Fruit fly (Drosophila melanogaster): Measurements from ENCODE around the gene CG42854.

CG42854 gene

dm6 chrX:17289225-17289624, 42.4 kb upstream of the CG42854 start:
- TF ChIP-seq GATAd (GFP tag; optimal IDR thresholded peaks at IDR 0.05): no peak
- no peak for TF ChIP-seq sage (GFP tag; optimal IDR thresholded peaks at IDR 0.05)
- no peak for TF ChIP-seq Rel (GFP tag; optimal IDR thresholded peaks at IDR 0.05)
- peak; percentile 62 for TF ChIP-seq Rel (tag; optimal IDR thresholded peaks at IDR 0.05)
- TF ChIP-seq h (GFP tag; optimal IDR thresholded peaks at IDR 0.05): peak; percentile 30

DNA sequence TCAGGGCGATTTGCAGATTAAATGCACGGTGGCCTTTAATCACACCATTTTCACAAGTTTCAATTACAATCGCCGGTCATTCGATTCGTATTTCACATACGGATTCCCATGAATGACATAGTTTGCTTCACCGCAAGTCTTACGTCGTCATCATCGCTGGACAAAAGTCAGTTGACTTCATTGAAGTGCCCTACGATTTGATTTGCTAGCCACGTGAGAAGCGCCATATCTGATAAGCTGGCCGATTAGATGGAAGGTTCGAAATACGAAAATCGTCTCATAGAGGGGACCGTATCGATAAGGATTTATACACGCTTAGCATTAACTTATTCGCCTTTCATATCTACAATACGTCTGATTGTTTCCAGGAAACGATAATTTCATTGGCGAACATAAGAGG, 38.3 kb upstream of the CG42854 start:
- TF ChIP-seq Sp1 (GFP tag; optimal IDR thresholded peaks at IDR 0.05) (no peak), HLH106 (tag; optimal IDR thresholded peaks at IDR 0.05) (no peak), dmrt93B (GFP tag; optimal IDR thresholded peaks at IDR 0.05) (no peak), sage (GFP tag; optimal IDR thresholded peaks at IDR 0.05) (no peak), OdsH (GFP tag; optimal IDR thresholded peaks at IDR 0.05) (no peak), h (GFP tag; optimal IDR thresholded peaks at IDR 0.05) (no peak), CG9705 (GFP tag; optimal IDR thresholded peaks at IDR 0.05) (no peak), Myc (optimal IDR thresholded peaks at IDR 0.05) (no peak), GATAd (GFP tag; optimal IDR thresholded peaks at IDR 0.05) (no peak), Hnf4 (GFP tag; optimal IDR thresholded peaks at IDR 0.05) (no peak), sv (GFP tag; optimal IDR thresholded peaks at IDR 0.05) (no peak), Jra (GFP tag; optimal IDR thresholded peaks at IDR 0.05) (no peak)

- TF ChIP-seq usp (GFP tag; optimal IDR thresholded peaks at IDR 0.05) (no peak), dmrt93B (GFP tag; optimal IDR thresholded peaks at IDR 0.05) (no peak), CG9705 (GFP tag; optimal IDR thresholded peaks at IDR 0.05) (no peak), Hnf4 (GFP tag; optimal IDR thresholded peaks at IDR 0.05) (no peak), woc (GFP tag; optimal IDR thresholded peaks at IDR 0.05) (no peak), HLH106 (tag; optimal IDR thresholded peaks at IDR 0.05) (no peak), h (GFP tag; optimal IDR thresholded peaks at IDR 0.05) (no peak), Hr78 (GFP tag; optimal IDR thresholded peaks at IDR 0.05) (no peak), Hr83 (GFP tag; optimal IDR thresholded peaks at IDR 0.05; ENCODE audit: poor library complexity, severe bottlenecking) (no peak), dl (GFP tag; optimal IDR thresholded peaks at IDR 0.05; ENCODE audit: insufficient read depth in 1 of 2, partially characterized antibody in 2 of 2) (no peak), Dif (GFP tag; optimal IDR thresholded peaks at IDR 0.05; ENCODE audit: partially characterized antibody) (no peak), br (GFP tag; optimal IDR thresholded peaks at IDR 0.05) (no peak), Jra (GFP tag; optimal IDR thresholded peaks at IDR 0.05) (no peak), psq (GFP tag; optimal IDR thresholded peaks at IDR 0.05) (no peak)
Measured at dm6 chrX:17284400-17284799, 37.6 kb upstream of the CG42854 start, which contains the start of gene CG8661. TSS of gene CG8661 (minus strand) at chrX:17284500.

DNA sequence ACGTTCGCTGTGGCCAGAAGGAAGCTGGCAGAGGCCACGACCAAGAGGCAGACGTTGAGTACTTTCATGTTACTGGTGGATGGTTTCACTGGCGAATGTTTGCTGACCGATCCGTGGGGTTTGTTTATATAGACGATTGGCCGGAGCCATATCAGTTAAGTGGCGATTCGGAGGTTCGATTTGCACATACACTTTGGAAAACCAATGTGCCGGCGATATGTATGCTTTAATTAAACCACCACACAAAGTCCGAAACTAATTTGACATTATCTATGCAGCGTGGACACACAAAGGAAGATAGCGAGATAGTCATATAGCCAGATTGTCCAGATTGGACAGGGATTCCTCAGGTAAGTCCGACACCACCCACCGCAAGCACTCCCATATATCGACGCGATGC, 35.8 kb upstream of the CG42854 start, which contains the start of gene CG8664:
Gene CG8664 (minus strand): TSS at position 101 of the 400 bp plus-strand sequence.
- TF ChIP-seq N (GFP tag; optimal IDR thresholded peaks at IDR 0.05): no peak
- no peak for TF ChIP-seq dmrt93B (GFP tag; optimal IDR thresholded peaks at IDR 0.05)
- no peak for TF ChIP-seq woc (GFP tag; optimal IDR thresholded peaks at IDR 0.05)
- TF ChIP-seq dl (GFP tag; optimal IDR thresholded peaks at IDR 0.05; ENCODE audit: insufficient read depth in 1 of 2, partially characterized antibody in 2 of 2): no peak
- TF ChIP-seq GATAd (GFP tag; optimal IDR thresholded peaks at IDR 0.05): no peak
- TF ChIP-seq br (GFP tag; optimal IDR thresholded peaks at IDR 0.05): no peak
- TF ChIP-seq Vsx2 (GFP tag; optimal IDR thresholded peaks at IDR 0.05; ENCODE audit: partially characterized antibody): no peak
- TF ChIP-seq rgr (GFP tag; optimal IDR thresholded peaks at IDR 0.05): no peak
- TF ChIP-seq sage (GFP tag; optimal IDR thresholded peaks at IDR 0.05): no peak
- TF ChIP-seq Jra (GFP tag; optimal IDR thresholded peaks at IDR 0.05): no peak
- no peak for TF ChIP-seq Abd-B (GFP tag; optimal IDR thresholded peaks at IDR 0.05)
- no peak for TF ChIP-seq tai (GFP tag; optimal IDR thresholded peaks at IDR 0.05)
- TF ChIP-seq Hr83 (GFP tag; optimal IDR thresholded peaks at IDR 0.05; ENCODE audit: poor library complexity, severe bottlenecking): no peak

- no peak for TF ChIP-seq brk (GFP tag; optimal IDR thresholded peaks at IDR 0.05)
- TF ChIP-seq h (GFP tag; optimal IDR thresholded peaks at IDR 0.05): no peak
- TF ChIP-seq rgr (GFP tag; optimal IDR thresholded peaks at IDR 0.05): no peak
- TF ChIP-seq woc (GFP tag; optimal IDR thresholded peaks at IDR 0.05): no peak
- no peak for TF ChIP-seq HLH106 (tag; optimal IDR thresholded peaks at IDR 0.05)
- no peak for TF ChIP-seq Sp1 (GFP tag; optimal IDR thresholded peaks at IDR 0.05)
- no peak for TF ChIP-seq ey (GFP tag; optimal IDR thresholded peaks at IDR 0.05)
- TF ChIP-seq fru (GFP tag; optimal IDR thresholded peaks at IDR 0.05): no peak
- no peak for TF ChIP-seq Rel (GFP tag; optimal IDR thresholded peaks at IDR 0.05)
- no peak for TF ChIP-seq Rel (tag; optimal IDR thresholded peaks at IDR 0.05)
- TF ChIP-seq Mio (GFP tag; optimal IDR thresholded peaks at IDR 0.05): no peak
- no peak for TF ChIP-seq jim (GFP tag; optimal IDR thresholded peaks at IDR 0.05)
Measured at dm6 chrX:17282196-17282595, 35.4 kb upstream of the CG42854 start, which contains the start of gene CG5445. TSS of gene CG5445 (plus strand) at chrX:17282496.

Measured in whole organism, wandering third instar larva.